Fruit fly (Drosophila melanogaster) Kc167 (cell line): ENCODE data around the gene CG4186.

Experiments used
- Myc ChIP-seq: fragments of >200 bp; optimal IDR thresholded peaks from 2 replicates; lab custom pipeline; 2017; ENCODE audit warnings: missing external identifiers
- Sin3A ChIP-seq: fragments of >200 bp; optimal IDR thresholded peaks from 2 replicates; lab custom pipeline; 2018; ENCODE audit warnings: missing external identifiers
- insv ChIP-seq: fragments of >200 bp; optimal IDR thresholded peaks from 3 replicates; lab custom pipeline; 2018; ENCODE audit warnings: missing external identifiers
- psq ChIP-seq: fragments of >200 bp; optimal IDR thresholded peaks from 2 replicates; lab custom pipeline; 2017; ENCODE audit warnings: missing external identifiers
- ttk ChIP-seq: sonication (Bioruptor generic); optimal IDR thresholded peaks from 2 replicates; lab custom pipeline; 2017; ENCODE audit warnings: missing external identifiers

dm6 chr3L:20729415-20729814 lies 40.0 kb upstream of the CG4186 start:
- TF ChIP-seq psq (lab: Kevin White, UChicago) (no peak), Myc (lab: Kevin White, UChicago) (no peak), Sin3A (lab: Kevin White, UChicago) (no peak), ttk (no peak), insv (lab: Kevin White, UChicago) (no peak)
